Worm (Caenorhabditis elegans): Measurements from ENCODE around the gene mdmh-35.

- no peak for TF ChIP-seq skn-1 (tag; optimal IDR thresholded peaks at IDR 0.05)
- TF ChIP-seq nhr-28 (tag; optimal IDR thresholded peaks at IDR 0.05) = no peak
- no peak for TF ChIP-seq fos-1 (tag; optimal IDR thresholded peaks at IDR 0.05)
- TF ChIP-seq Y75B8A.6 (GFP tag; IDR thresholded peaks at IDR 0.05) = no peak
- no peak for TF ChIP-seq snpc-4 (tag; optimal IDR thresholded peaks at IDR 0.05)
- TF ChIP-seq aha-1 (tag) = no peak
- TF ChIP-seq nhr-41 (GFP tag; IDR thresholded peaks at IDR 0.05) = no peak
- TF ChIP-seq ama-1 (optimal IDR thresholded peaks at IDR 0.05) = no peak
- TF ChIP-seq egl-27 (tag; optimal IDR thresholded peaks at IDR 0.05) = no peak
These were observed 24.9 kb upstream of the mdmh-35 start, which contains the start of gene perm-1 for ce11 chrII:7880373-7880862.

Measured in whole organism, L4 larva.